Worm (Caenorhabditis elegans) whole organism, L1 larva: ENCODE measurements around the gene grl-10.

ENCODE experiments used
- C16A3.4 ChIP-seq: fragments of 150-350 bp; optimal IDR thresholded peaks from 2 replicates; lab custom pipeline; 2014; ENCODE audit warnings: missing biosample characterization, missing genetic modification characterization
- ama-1 ChIP-seq: fragments of 150-350 bp; optimal IDR thresholded peaks from 2 replicates; lab custom pipeline; 2014
- blmp-1 ChIP-seq: fragments of 150-350 bp; optimal IDR thresholded peaks from 2 replicates; lab custom pipeline; 2014; ENCODE audit warnings: missing biosample characterization, missing genetic modification characterization
- ceh-63 ChIP-seq: fragments of 200-800 bp; sonication (Bioruptor generic); optimal IDR thresholded peaks from 2 replicates; lab custom pipeline; 2018; ENCODE audit warnings: mild to moderate bottlenecking, missing genetic modification characterization, missing compliant biosample characterization
- ceh-82 ChIP-seq, 3 experiments: fragments of 150-350 bp in 1 of 3; sonication (generic microtip) in 2 of 3; optimal IDR thresholded peaks; 2 replicates each; lab custom pipeline; 2014 to 2017; ENCODE audit warnings: missing biosample characterization in 3 of 3, missing genetic modification characterization in 3 of 3
- dpl-1 ChIP-seq, 3 experiments: fragments of 150-350 bp in 2 of 3; sonication (generic microtip) in 1 of 3; optimal IDR thresholded peaks; 2 replicates each; lab custom pipeline; 2014 to 2017; ENCODE audit warnings: missing biosample characterization in 3 of 3, missing genetic modification characterization in 3 of 3, missing genetic modification reagents in 3 of 3
- elt-2 ChIP-seq: sonication (generic microtip); optimal IDR thresholded peaks from 2 replicates; lab custom pipeline; 2016; ENCODE audit warnings: missing genetic modification characterization, mild to moderate bottlenecking, inconsistent platforms, missing compliant biosample characterization, missing genetic modification reagents
- lin-39 ChIP-seq: fragments of 150-350 bp; optimal IDR thresholded peaks from 2 replicates; lab custom pipeline; 2014; ENCODE audit warnings: missing biosample characterization, missing genetic modification reagents, missing genetic modification characterization
- nhr-11 ChIP-seq: fragments of 150-350 bp; optimal IDR thresholded peaks from 2 replicates; lab custom pipeline; 2014; ENCODE audit warnings: missing biosample characterization, missing genetic modification characterization
- nhr-237 ChIP-seq: fragments of 150-350 bp; optimal IDR thresholded peaks from 2 replicates; lab custom pipeline; 2014; ENCODE audit warnings: missing biosample characterization, missing genetic modification characterization
- sup-37 ChIP-seq: fragments of 200-800 bp; sonication (Bioruptor generic); optimal IDR thresholded peaks from 2 replicates; lab custom pipeline; 2018; ENCODE audit warnings: mild to moderate bottlenecking, missing genetic modification characterization, missing compliant biosample characterization
- unc-62 ChIP-seq: fragments of 150-350 bp; optimal IDR thresholded peaks from 2 replicates; lab custom pipeline; 2014; ENCODE audit warnings: missing biosample characterization, missing genetic modification reagents, missing genetic modification characterization

ce11 chrV:7759270-7759669 lies 15.1 kb upstream of the grl-10 start:
- TF ChIP-seq ama-1 (lab: Kevin White, UChicago) (no peak), nhr-237 (tag; lab: Kevin White, UChicago) (no peak), nhr-11 (tag; lab: Kevin White, UChicago) (no peak), elt-2 (tag; lab: Kevin White, UChicago) (no peak), C16A3.4 (peak; percentile 20), lin-39 (tag; lab: Kevin White, UChicago) (no peak), dpl-1 (GFP tag; optimal IDR thresholded peaks at IDR 0.05; lab: Kevin White, UChicago) (peak; percentile 31 to 59 (median 53)), unc-62 (GFP tag; lab: Kevin White, UChicago) (no peak), ceh-82 (tag; optimal IDR thresholded peaks at IDR 0.05; lab: Kevin White, UChicago) (peak in 1 of 3 experiments; percentile 57), ceh-63 (GFP tag; lab: Kevin White, UChicago) (no peak), sup-37 (GFP tag; lab: Kevin White, UChicago) (no peak), blmp-1 (tag; lab: Kevin White, UChicago) (peak; percentile 83)
